Fruit fly (Drosophila melanogaster) whole organism, pupa: ENCODE results near the gene Zn72D.

Source experiments
- CG14655 ChIP-seq: fragments of 200-800 bp; sonication (Bioruptor generic); optimal IDR thresholded peaks from 3 replicates; lab custom pipeline; 2017; ENCODE audit warnings: mild to moderate bottlenecking, missing biosample characterization, missing genetic modification reagents, missing genetic modification characterization
- CG15710 ChIP-seq: fragments of 200-800 bp; sonication (Bioruptor generic); optimal IDR thresholded peaks from 2 replicates; lab custom pipeline; 2018; ENCODE audit warnings: missing biosample characterization, mild to moderate bottlenecking, missing genetic modification characterization, moderate library complexity
- CG17806 ChIP-seq: fragments of 200-800 bp; sonication (Bioruptor generic); optimal IDR thresholded peaks from 2 replicates; lab custom pipeline; 2018; ENCODE audit warnings: missing biosample characterization, mild to moderate bottlenecking, missing genetic modification characterization, moderate library complexity
- CG32121 ChIP-seq: fragments of 200-800 bp; sonication (Bioruptor generic); IDR thresholded peaks from 2 replicates; pipeline ENCODE4 v1.3.6; 2022; ENCODE audit warnings: missing biosample characterization, missing genetic modification characterization
- CG34367 ChIP-seq: fragments of 200-800 bp; sonication (Bioruptor generic); optimal IDR thresholded peaks from 2 replicates; lab custom pipeline; 2018; ENCODE audit warnings: missing biosample characterization, mild to moderate bottlenecking, missing genetic modification characterization
- CG8159 ChIP-seq: fragments of 200-800 bp; sonication (Bioruptor generic); optimal IDR thresholded peaks from 3 replicates; lab custom pipeline; 2018; ENCODE audit warnings: missing biosample characterization, mild to moderate bottlenecking, missing genetic modification characterization, moderate library complexity
- D1 ChIP-seq: fragments of 200-800 bp; sonication (Bioruptor generic); optimal IDR thresholded peaks from 2 replicates; lab custom pipeline; 2018; ENCODE audit warnings: missing biosample characterization, mild to moderate bottlenecking, missing genetic modification characterization, moderate library complexity
- EcR ChIP-seq: fragments of 200-800 bp; sonication (Bioruptor generic); optimal IDR thresholded peaks from 3 replicates; lab custom pipeline; 2019; ENCODE audit warnings: missing biosample characterization, missing genetic modification characterization, mild to moderate bottlenecking, moderate library complexity, missing genetic modification reagents
- Ets98B ChIP-seq: fragments of 200-800 bp; sonication (Bioruptor generic); IDR thresholded peaks from 2 replicates; pipeline ENCODE4 v1.3.6; 2022; ENCODE audit warnings: missing biosample characterization, missing genetic modification characterization
- Snoo ChIP-seq: fragments of 200-800 bp; sonication (Bioruptor generic); optimal IDR thresholded peaks from 3 replicates; lab custom pipeline; 2017; ENCODE audit warnings: missing biosample characterization, mild to moderate bottlenecking, missing genetic modification characterization, inconsistent platforms
- fd96Ca ChIP-seq: fragments of 200-800 bp; sonication (Bioruptor generic); IDR thresholded peaks from 3 replicates; pipeline ENCODE4 v1.3.6; 2022; ENCODE audit warnings: missing biosample characterization, missing genetic modification characterization
- gl ChIP-seq: fragments of 200-800 bp; sonication (Bioruptor generic); optimal IDR thresholded peaks from 2 replicates; lab custom pipeline; 2018; ENCODE audit warnings: missing biosample characterization, mild to moderate bottlenecking, missing genetic modification characterization
- rn ChIP-seq: fragments of 200-800 bp; sonication (Bioruptor generic); IDR thresholded peaks from 2 replicates; pipeline ENCODE4 v1.3.6; 2022; ENCODE audit warnings: missing biosample characterization, missing genetic modification characterization

dm6 chr3L:16128973-16129745 lies 16.7 kb upstream of the Zn72D start, which contains the start of gene SsRbeta:
- TF ChIP-seq rn (GFP tag; lab: Robert Waterston, UW) (peak; percentile 28; the same call in 1 of the 2 replicates), Ets98B (GFP tag; lab: Robert Waterston, UW) (peak; percentile 5; the same call in 1 of the 2 replicates), CG17806 (tag; lab: Kevin White, UChicago) (no peak), D1 (peak; percentile 38), EcR (GFP tag; lab: Kevin White, UChicago) (no peak), CG34367 (tag; lab: Kevin White, UChicago) (no peak), CG14655 (GFP tag; lab: Kevin White, UChicago) (no peak), CG32121 (GFP tag; lab: Robert Waterston, UW) (peak; percentile 21; the same call in 1 of the 2 replicates), CG8159 (peak; percentile 2), Snoo (tag; lab: Kevin White, UChicago) (peak; percentile 23), gl (tag; lab: Kevin White, UChicago) (no peak), fd96Ca (GFP tag; lab: Robert Waterston, UW) (no peak; the same call in 2 of the 3 replicates), CG15710 (tag; lab: Kevin White, UChicago) (no peak)
